Worm (Caenorhabditis elegans) whole organism, late embryonic: Measurements from ENCODE around the gene nep-25.

ENCODE experiments used
- K09A11.1 ChIP-seq: sonication (generic microtip); optimal IDR thresholded peaks from 2 replicates; lab custom pipeline; 2017; ENCODE audit warnings: antibody characterized with exemption, mild to moderate bottlenecking, missing genetic modification characterization, missing compliant biosample characterization; ENCODE audit not compliant: insufficient read depth
- ama-1 ChIP-seq: fragments of 150-350 bp; optimal IDR thresholded peaks from 2 replicates; lab custom pipeline; 2014
- ceh-2 ChIP-seq: sonication (generic microtip); optimal IDR thresholded peaks from 2 replicates; lab custom pipeline; 2016; ENCODE audit warnings: missing genotype, missing genetic modification characterization, missing compliant biosample characterization
- ceh-31 ChIP-seq: sonication (generic microtip); optimal IDR thresholded peaks from 2 replicates; lab custom pipeline; 2016; ENCODE audit warnings: missing genetic modification characterization, missing compliant biosample characterization
- che-1 ChIP-seq: sonication (generic microtip); optimal IDR thresholded peaks from 2 replicates; lab custom pipeline; 2016; ENCODE audit warnings: mild to moderate bottlenecking, missing genetic modification characterization, missing compliant biosample characterization
- nhr-11 ChIP-seq: fragments of 150-350 bp; optimal IDR thresholded peaks from 2 replicates; lab custom pipeline; 2014; ENCODE audit warnings: missing biosample characterization, missing genetic modification characterization
- npax-4 ChIP-seq: sonication (generic microtip); optimal IDR thresholded peaks from 2 replicates; lab custom pipeline; 2016; ENCODE audit warnings: missing genetic modification characterization, missing compliant biosample characterization
- odd-2 ChIP-seq: sonication (generic microtip); optimal IDR thresholded peaks from 2 replicates; lab custom pipeline; 2017; ENCODE audit warnings: antibody characterized with exemption, mild to moderate bottlenecking, missing genetic modification characterization, missing compliant biosample characterization
- rnt-1 ChIP-seq: sonication (generic microtip); optimal IDR thresholded peaks from 2 replicates; lab custom pipeline; 2016; ENCODE audit warnings: missing genetic modification characterization, missing compliant biosample characterization
- sdc-2 ChIP-seq: sonication (generic microtip); optimal IDR thresholded peaks from 2 replicates; lab custom pipeline; 2016; ENCODE audit warnings: missing genotype, missing genetic modification characterization, missing compliant biosample characterization
- unc-3 ChIP-seq, 2 experiments: fragments of 200-800 bp in 1 of 2; sonication (Bioruptor generic) in 1 of 2; sonication (generic microtip) in 1 of 2; conservative IDR thresholded peaks in 1 of 2; optimal IDR thresholded peaks in 1 of 2; 2 replicates each; pipeline versions ENCODE4 v1.3.6 to Lab custom; 2016 to 2022; ENCODE audit warnings: missing compliant biosample characterization in 2 of 2, missing genetic modification characterization in 2 of 2, missing genetic modification reagents in 1 of 2
- unc-86 ChIP-seq: sonication (generic microtip); optimal IDR thresholded peaks from 2 replicates; lab custom pipeline; 2016; ENCODE audit warnings: missing genetic modification characterization, missing compliant biosample characterization

- no peak for TF ChIP-seq ceh-31 (tag; lab: Kevin White, UChicago)
- TF ChIP-seq unc-3 (GFP tag; conservative IDR thresholded peaks at IDR 0.05; lab: Robert Waterston, UW): no peak
- TF ChIP-seq unc-3 (tag; optimal IDR thresholded peaks at IDR 0.05; lab: Kevin White, UChicago): no peak
- no peak for TF ChIP-seq npax-4 (tag; lab: Kevin White, UChicago)
- no peak for TF ChIP-seq rnt-1 (tag; lab: Kevin White, UChicago)
- TF ChIP-seq ama-1 (lab: Kevin White, UChicago): no peak
- TF ChIP-seq ceh-2 (tag; lab: Kevin White, UChicago): no peak
- no peak for TF ChIP-seq nhr-11 (tag; lab: Kevin White, UChicago)
- TF ChIP-seq K09A11.1 (tag; lab: Kevin White, UChicago): no peak
- TF ChIP-seq odd-2 (tag; lab: Kevin White, UChicago): no peak
- TF ChIP-seq sdc-2 (tag; lab: Kevin White, UChicago): no peak
- no peak for TF ChIP-seq unc-86 (tag; lab: Kevin White, UChicago)
- no peak for TF ChIP-seq che-1
These were observed 44.1 kb downstream of the nep-25 start for ce11 chrII:5885966-5886621.
